Worm (Caenorhabditis elegans): ENCODE data around the gene ZK632.10.

The ZK632.10 gene

ce11 chrIII:9804997-9805610, 22.4 kb downstream of the ZK632.10 start, which contains the start of gene riok-3 (continued):
- TF ChIP-seq dpff-1 (tag; optimal IDR thresholded peaks at IDR 0.05) (peak; percentile 36), mes-4 (tag; optimal IDR thresholded peaks at IDR 0.05) (no peak), hlh-26 (GFP tag; conservative IDR thresholded peaks at IDR 0.05) (no peak), ekl-4 (GFP tag; IDR thresholded peaks at IDR 0.05) (peak; percentile 50), egl-44 (GFP tag; IDR thresholded peaks at IDR 0.05) (no peak), madf-8 (GFP tag; conservative IDR thresholded peaks at IDR 0.05) (no peak), nhr-179 (tag; optimal IDR thresholded peaks at IDR 0.05) (no peak), mel-28 (tag; optimal IDR thresholded peaks at IDR 0.05; ENCODE audit: borderline replicate concordance) (no peak), ceh-100 (GFP tag; IDR thresholded peaks at IDR 0.05) (no peak; the same call in 1 of the 2 replicates), ceh-27 (GFP tag; optimal IDR thresholded peaks at IDR 0.05) (no peak), nhr-90 (tag; optimal IDR thresholded peaks at IDR 0.05) (no peak), nhr-120 (GFP tag; IDR thresholded peaks at IDR 0.05) (no peak), pha-4 (tag; optimal IDR thresholded peaks at IDR 0.05) (no peak), B0336.3 (GFP tag; IDR thresholded peaks at IDR 0.05) (no peak), aptf-3 (GFP tag; IDR thresholded peaks at IDR 0.05) (no peak), lsl-1 (GFP tag; optimal IDR thresholded peaks at IDR 0.05) (no peak), egrh-3 (GFP tag; IDR thresholded peaks at IDR 0.05) (no peak), F55B11.4 (tag; optimal IDR thresholded peaks at IDR 0.05; ENCODE audit: borderline replicate concordance, insufficient read depth) (no peak), mxl-1 (tag; optimal IDR thresholded peaks at IDR 0.05) (no peak), repo-1 (tag; optimal IDR thresholded peaks at IDR 0.05) (peak; percentile 77), him-1 (tag; optimal IDR thresholded peaks at IDR 0.05) (no peak), hsf-1 (GFP tag; IDR thresholded peaks at IDR 0.05) (no peak), ceh-40 (GFP tag; IDR thresholded peaks at IDR 0.05) (no peak), attf-6 (GFP tag; IDR thresholded peaks at IDR 0.05) (no peak), aptf-2 (GFP tag; conservative IDR thresholded peaks at IDR 0.05) (no peak), snpc-1.1 (tag; optimal IDR thresholded peaks at IDR 0.05; ENCODE audit: insufficient read depth) (no peak), rec-8 (tag; optimal IDR thresholded peaks at IDR 0.05) (no peak), ztf-22 (GFP tag; optimal IDR thresholded peaks at IDR 0.05) (no peak), somi-1 (GFP tag; optimal IDR thresholded peaks at IDR 0.05) (peak; percentile 44), madf-10 (tag; optimal IDR thresholded peaks at IDR 0.05) (no peak), cebp-1 (GFP tag; IDR thresholded peaks at IDR 0.05) (peak; percentile 74; the same call in 1 of the 2 replicates), cebp-1 (tag; optimal IDR thresholded peaks at IDR 0.05) (peak; percentile 94), unc-130 (GFP tag; optimal IDR thresholded peaks at IDR 0.05) (no peak), nfyb-1 (GFP tag; IDR thresholded peaks at IDR 0.05) (peak; percentile 72), K12H6.12 (tag; optimal IDR thresholded peaks at IDR 0.05) (no peak), let-526 (GFP tag; IDR thresholded peaks at IDR 0.05) (no peak), snpc-4 (GFP tag; optimal IDR thresholded peaks at IDR 0.05) (no peak), snpc-4 (tag; optimal IDR thresholded peaks at IDR 0.05) (no peak), bed-2 (GFP tag; IDR thresholded peaks at IDR 0.05) (no peak)

- TF ChIP-seq let-526 (GFP tag; IDR thresholded peaks at IDR 0.05) (no peak), tlf-1 (GFP tag; optimal IDR thresholded peaks at IDR 0.05) (no peak), K11D2.4 (GFP tag; IDR thresholded peaks at IDR 0.05) (no peak), chd-7 (tag; optimal IDR thresholded peaks at IDR 0.05) (no peak), zfh-2 (GFP tag; conservative IDR thresholded peaks at IDR 0.05) (no peak), ccch-3 (GFP tag; optimal IDR thresholded peaks at IDR 0.05) (no peak), him-1 (tag; optimal IDR thresholded peaks at IDR 0.05) (peak; percentile 73), lin-26 (GFP tag; IDR thresholded peaks at IDR 0.05) (peak; percentile 51), B0336.3 (GFP tag; IDR thresholded peaks at IDR 0.05) (no peak; the same call in 1 of the 2 replicates), dox-1 (GFP tag; IDR thresholded peaks at IDR 0.05) (0 out of 2 replicates have a peak, but pooled peaks have one; percentile 29), F23B12.7 (tag; optimal IDR thresholded peaks at IDR 0.05; ENCODE audit: insufficient read depth) (no peak), rpc-1 (optimal IDR thresholded peaks at IDR 0.05) (no peak), rpc-1 (tag; optimal IDR thresholded peaks at IDR 0.05) (no peak), F33H1.4 (GFP tag; IDR thresholded peaks at IDR 0.05) (no peak), unc-130 (GFP tag; optimal IDR thresholded peaks at IDR 0.05) (no peak)
Observed at ce11 chrIII:9802045-9802444, 25.5 kb downstream of the ZK632.10 start.

Data from whole organism, young adult.